Fruit fly (Drosophila melanogaster): ENCODE measurements around the gene Lip3.

The Lip3 gene

dm6 chr3R:13353373-13353772, 18.3 kb downstream of the Lip3 start, which contains the start of gene mthl12:
TSS of gene mthl12 (plus strand) at chr3R:13353673.
- no peak for TF ChIP-seq noc (tag; optimal IDR thresholded peaks at IDR 0.05)

dm6 chr3R:13338030-13338429, 33.7 kb downstream of the Lip3 start, which contains the start of gene PK2-R1:
TSS of gene PK2-R1 (plus strand) at chr3R:13338330.
- TF ChIP-seq noc (tag; optimal IDR thresholded peaks at IDR 0.05), result no peak

- no peak for TF ChIP-seq noc (tag; optimal IDR thresholded peaks at IDR 0.05)
Measured at dm6 chr3R:13334007-13334406, 37.7 kb downstream of the Lip3 start, which contains the start of gene PK2-R2. TSS of gene PK2-R2 (minus strand) at chr3R:13334166.

- TF ChIP-seq noc (tag; optimal IDR thresholded peaks at IDR 0.05), result no peak
Measured at dm6 chr3R:13333031-13333430, 38.7 kb downstream of the Lip3 start.

Measured in whole organism, larva.